Worm (Caenorhabditis elegans) whole organism, late embryonic: ENCODE measurements around the gene atg-9.
A peak's percentile ranks its signal among the peaks of the same experiment; 100 is the strongest.

Experiments
- C08G9.2 ChIP-seq: sonication (generic microtip); optimal IDR thresholded peaks from 2 replicates; lab custom pipeline; 2016; ENCODE audit warnings: mild to moderate bottlenecking, missing genetic modification characterization, moderate library complexity, missing compliant biosample characterization
- F13H6.1 ChIP-seq: sonication (generic microtip); optimal IDR thresholded peaks from 2 replicates; lab custom pipeline; 2016; ENCODE audit warnings: missing genetic modification characterization, missing compliant biosample characterization
- K02D7.2 ChIP-seq: sonication (generic microtip); optimal IDR thresholded peaks from 2 replicates; lab custom pipeline; 2017; ENCODE audit warnings: mild to moderate bottlenecking, missing genetic modification characterization, missing compliant biosample characterization
- ama-1 ChIP-seq: fragments of 150-350 bp; optimal IDR thresholded peaks from 2 replicates; lab custom pipeline; 2014
- ceh-14 ChIP-seq: sonication (generic microtip); optimal IDR thresholded peaks from 2 replicates; lab custom pipeline; 2016; ENCODE audit warnings: missing genotype, missing genetic modification characterization, missing compliant biosample characterization
- ceh-18 ChIP-seq: sonication (generic microtip); optimal IDR thresholded peaks from 2 replicates; lab custom pipeline; 2016; ENCODE audit warnings: missing genetic modification characterization, missing compliant biosample characterization
- ceh-2 ChIP-seq: sonication (generic microtip); optimal IDR thresholded peaks from 2 replicates; lab custom pipeline; 2016; ENCODE audit warnings: missing genotype, missing genetic modification characterization, missing compliant biosample characterization
- ceh-22 ChIP-seq: sonication (generic microtip); optimal IDR thresholded peaks from 2 replicates; lab custom pipeline; 2017; ENCODE audit warnings: missing biosample characterization, missing genetic modification characterization
- ceh-31 ChIP-seq: sonication (generic microtip); optimal IDR thresholded peaks from 2 replicates; lab custom pipeline; 2016; ENCODE audit warnings: missing genetic modification characterization, missing compliant biosample characterization
- ceh-34 ChIP-seq: sonication (generic microtip); optimal IDR thresholded peaks from 2 replicates; lab custom pipeline; 2016; ENCODE audit warnings: mild to moderate bottlenecking, missing genetic modification characterization, missing compliant biosample characterization
- ceh-48 ChIP-seq: sonication (generic microtip); optimal IDR thresholded peaks from 2 replicates; lab custom pipeline; 2016; ENCODE audit warnings: missing genetic modification characterization, inconsistent platforms, missing compliant biosample characterization
- dve-1 ChIP-seq: sonication (generic microtip); optimal IDR thresholded peaks from 2 replicates; lab custom pipeline; 2017; ENCODE audit warnings: antibody characterized with exemption, mild to moderate bottlenecking, missing genetic modification characterization, missing compliant biosample characterization
- elt-4 ChIP-seq: sonication (generic microtip); optimal IDR thresholded peaks from 2 replicates; lab custom pipeline; 2016; ENCODE audit warnings: missing genetic modification characterization, missing compliant biosample characterization
- fkh-10 ChIP-seq: fragments of 150-350 bp; optimal IDR thresholded peaks from 2 replicates; lab custom pipeline; 2014; ENCODE audit warnings: missing biosample characterization, missing genetic modification reagents, missing genetic modification characterization
- gmeb-2 ChIP-seq: sonication (generic microtip); optimal IDR thresholded peaks from 2 replicates; lab custom pipeline; 2016; ENCODE audit warnings: missing genetic modification characterization, inconsistent platforms, missing compliant biosample characterization
- hlh-15 ChIP-seq: sonication (generic microtip); optimal IDR thresholded peaks from 2 replicates; lab custom pipeline; 2016; ENCODE audit warnings: missing genetic modification characterization, missing compliant biosample characterization
- hlh-30 ChIP-seq: sonication (generic microtip); optimal IDR thresholded peaks from 2 replicates; lab custom pipeline; 2017; ENCODE audit warnings: antibody characterized with exemption, missing genetic modification characterization, missing compliant biosample characterization; ENCODE audit not compliant: insufficient read depth
- hlh-6 ChIP-seq: sonication (generic microtip); optimal IDR thresholded peaks from 2 replicates; lab custom pipeline; 2016; ENCODE audit warnings: missing genotype, missing genetic modification characterization, missing compliant biosample characterization
- mec-3 ChIP-seq: sonication (generic microtip); optimal IDR thresholded peaks from 2 replicates; lab custom pipeline; 2016; ENCODE audit warnings: borderline replicate concordance, missing genetic modification characterization, missing compliant biosample characterization
- nhr-11 ChIP-seq: fragments of 150-350 bp; optimal IDR thresholded peaks from 2 replicates; lab custom pipeline; 2014; ENCODE audit warnings: missing biosample characterization, missing genetic modification characterization
- pat-9 ChIP-seq: fragments of 200-800 bp; sonication (Bioruptor generic); optimal IDR thresholded peaks from 2 replicates; lab custom pipeline; 2018; ENCODE audit warnings: mild to moderate bottlenecking, missing genetic modification characterization, moderate library complexity, missing compliant biosample characterization
- pha-4 ChIP-seq: fragments of 150-350 bp; optimal IDR thresholded peaks from 2 replicates; lab custom pipeline; 2018; ENCODE audit warnings: missing biosample characterization, missing genetic modification reagents, missing genetic modification characterization
- pros-1 ChIP-seq: fragments of 150-350 bp; optimal IDR thresholded peaks from 2 replicates; lab custom pipeline; 2014; ENCODE audit warnings: missing biosample characterization, missing genetic modification reagents, missing genetic modification characterization
- rnt-1 ChIP-seq: sonication (generic microtip); optimal IDR thresholded peaks from 2 replicates; lab custom pipeline; 2016; ENCODE audit warnings: missing genetic modification characterization, missing compliant biosample characterization
- sdc-2 ChIP-seq: sonication (generic microtip); optimal IDR thresholded peaks from 2 replicates; lab custom pipeline; 2016; ENCODE audit warnings: missing genotype, missing genetic modification characterization, missing compliant biosample characterization
- sox-4 ChIP-seq: sonication (generic microtip); optimal IDR thresholded peaks from 2 replicates; lab custom pipeline; 2017; ENCODE audit warnings: mild to moderate bottlenecking, missing genetic modification characterization, inconsistent platforms, missing compliant biosample characterization
- unc-3 ChIP-seq, 2 experiments: fragments of 200-800 bp in 1 of 2; sonication (Bioruptor generic) in 1 of 2; sonication (generic microtip) in 1 of 2; conservative IDR thresholded peaks in 1 of 2; optimal IDR thresholded peaks in 1 of 2; 2 replicates each; pipeline versions ENCODE4 v1.3.6 to Lab custom; 2016 to 2022; ENCODE audit warnings: missing compliant biosample characterization in 2 of 2, missing genetic modification characterization in 2 of 2, missing genetic modification reagents in 1 of 2
- unc-42 ChIP-seq: sonication (generic microtip); optimal IDR thresholded peaks from 2 replicates; lab custom pipeline; 2016; ENCODE audit warnings: missing genotype, missing genetic modification characterization, missing compliant biosample characterization
- unc-55 ChIP-seq: sonication (generic microtip); optimal IDR thresholded peaks from 2 replicates; lab custom pipeline; 2017; ENCODE audit warnings: missing biosample characterization, missing genetic modification reagents, missing genetic modification characterization
- unc-86 ChIP-seq: sonication (generic microtip); optimal IDR thresholded peaks from 2 replicates; lab custom pipeline; 2016; ENCODE audit warnings: missing genetic modification characterization, missing compliant biosample characterization
- zip-5 ChIP-seq: sonication (generic microtip); optimal IDR thresholded peaks from 2 replicates; lab custom pipeline; 2016; ENCODE audit warnings: missing genetic modification characterization, missing compliant biosample characterization
- ztf-16 ChIP-seq: sonication (generic microtip); optimal IDR thresholded peaks from 2 replicates; lab custom pipeline; 2017; ENCODE audit warnings: missing genetic modification characterization, missing compliant biosample characterization

The atg-9 gene

ce11 chrV:311485-312090 is 37.6 kb upstream of the atg-9 start, which contains the start of gene phf-10 (continued):
- TF ChIP-seq ceh-14 (peak; percentile 54), ama-1 (lab: Kevin White, UChicago) (no peak)

- TF ChIP-seq pat-9 (tag; lab: Kevin White, UChicago): no peak
- TF ChIP-seq ceh-22 (tag; lab: Kevin White, UChicago): no peak
- no peak for TF ChIP-seq ama-1 (lab: Kevin White, UChicago)
- TF ChIP-seq elt-4 (tag; lab: Kevin White, UChicago): no peak
- no peak for TF ChIP-seq K02D7.2 (tag; lab: Kevin White, UChicago)
- no peak for TF ChIP-seq F13H6.1 (tag; lab: Kevin White, UChicago)
- no peak for TF ChIP-seq hlh-30 (tag; lab: Kevin White, UChicago)
- no peak for TF ChIP-seq ztf-16 (tag; lab: Kevin White, UChicago)
- no peak for TF ChIP-seq unc-86 (tag; lab: Kevin White, UChicago)
- no peak for TF ChIP-seq ceh-14
- TF ChIP-seq rnt-1 (tag; lab: Kevin White, UChicago): no peak
- no peak for TF ChIP-seq ceh-2 (tag; lab: Kevin White, UChicago)
- no peak for TF ChIP-seq ceh-31
These were observed 36.8 kb upstream of the atg-9 start, which contains the start of gene nhr-15 for ce11 chrV:312421-312820. Gene nhr-15 (plus strand): TSS chrV:312721.

- TF ChIP-seq ceh-34 (tag; lab: Kevin White, UChicago): peak; percentile 6
- no peak for TF ChIP-seq nhr-11
- TF ChIP-seq unc-55: no peak
- no peak for TF ChIP-seq dve-1 (tag; lab: Kevin White, UChicago)
- TF ChIP-seq hlh-6: no peak
- TF ChIP-seq hlh-15: no peak
- TF ChIP-seq ceh-18: no peak
- TF ChIP-seq sdc-2 (tag; lab: Kevin White, UChicago): no peak
These were observed 29.2 kb upstream of the atg-9 start for ce11 chrV:320009-320408.

ce11 chrV:330625-331024 is 18.6 kb upstream of the atg-9 start, which contains the start of gene abt-4:
Gene abt-4 (minus strand): TSS chrV:330725.
- TF ChIP-seq unc-3 (GFP tag; conservative IDR thresholded peaks at IDR 0.05; lab: Robert Waterston, UW) (no peak), unc-3 (tag; optimal IDR thresholded peaks at IDR 0.05; lab: Kevin White, UChicago) (no peak), unc-42 (tag; lab: Kevin White, UChicago) (no peak), K02D7.2 (tag; lab: Kevin White, UChicago) (no peak), fkh-10 (no peak), ceh-31 (no peak), pha-4 (no peak), sox-4 (tag; lab: Kevin White, UChicago) (no peak), C08G9.2 (no peak), zip-5 (tag; lab: Kevin White, UChicago) (no peak), pros-1 (no peak), gmeb-2 (tag; lab: Kevin White, UChicago) (no peak), ceh-22 (tag; lab: Kevin White, UChicago) (no peak), ztf-16 (tag; lab: Kevin White, UChicago) (no peak)

ce11 chrV:331245-331644 is 17.9 kb upstream of the atg-9 start:
- TF ChIP-seq ceh-48 (tag; lab: Kevin White, UChicago) (no peak), gmeb-2 (tag; lab: Kevin White, UChicago) (no peak), K02D7.2 (tag; lab: Kevin White, UChicago) (no peak)

ce11 chrV:332585-332984 is 16.6 kb upstream of the atg-9 start:
- TF ChIP-seq mec-3 (tag; lab: Kevin White, UChicago): no peak
